Worm (Caenorhabditis elegans) whole organism, early embryonic: Measurements from ENCODE around the gene mdt-17.

ENCODE experiments used
- B0310.2 ChIP-seq: sonication (generic microtip); optimal IDR thresholded peaks from 2 replicates; lab custom pipeline; 2016; ENCODE audit warnings: mild to moderate bottlenecking, missing genetic modification characterization, missing compliant biosample characterization
- F13C5.2 ChIP-seq: sonication (generic microtip); optimal IDR thresholded peaks from 2 replicates; lab custom pipeline; 2017; ENCODE audit warnings: mild to moderate bottlenecking, missing genetic modification characterization, inconsistent platforms, missing compliant biosample characterization
- aly-1 ChIP-seq: sonication (generic microtip); optimal IDR thresholded peaks from 2 replicates; lab custom pipeline; 2016; ENCODE audit warnings: missing genetic modification characterization, missing compliant biosample characterization
- ama-1 ChIP-seq: fragments of 150-350 bp; optimal IDR thresholded peaks from 2 replicates; lab custom pipeline; 2014
- ceh-13 ChIP-seq: fragments of 200-800 bp; sonication (Bioruptor generic); optimal IDR thresholded peaks from 2 replicates; lab custom pipeline; 2018; ENCODE audit warnings: mild to moderate bottlenecking, missing genetic modification characterization, missing compliant biosample characterization
- ceh-36 ChIP-seq: sonication (generic microtip); optimal IDR thresholded peaks from 2 replicates; lab custom pipeline; 2016; ENCODE audit warnings: missing genetic modification characterization, inconsistent platforms, missing compliant biosample characterization
- ets-7 ChIP-seq: sonication (generic microtip); optimal IDR thresholded peaks from 2 replicates; lab custom pipeline; 2016; ENCODE audit warnings: missing genotype, missing genetic modification characterization, missing compliant biosample characterization
- flt-1 ChIP-seq: fragments of 200-800 bp; sonication (Bioruptor generic); IDR thresholded peaks from 2 replicates; pipeline ENCODE4 v1.3.6; 2022; ENCODE audit warnings: missing genetic modification characterization, missing compliant biosample characterization
- hmbx-1 ChIP-seq: sonication (generic microtip); optimal IDR thresholded peaks from 2 replicates; lab custom pipeline; 2016; ENCODE audit warnings: mild to moderate bottlenecking, missing genetic modification characterization, missing compliant biosample characterization
- hmg-4 ChIP-seq: fragments of 200-800 bp; sonication (Bioruptor generic); optimal IDR thresholded peaks from 2 replicates; lab custom pipeline; 2018; ENCODE audit warnings: mild to moderate bottlenecking, missing genetic modification characterization, missing compliant biosample characterization
- hnd-1 ChIP-seq: sonication (generic microtip); optimal IDR thresholded peaks from 2 replicates; lab custom pipeline; 2016; ENCODE audit warnings: missing genetic modification characterization, missing compliant biosample characterization
- pes-1 ChIP-seq: fragments of 200-800 bp; sonication (Bioruptor generic); IDR thresholded peaks from 2 replicates; pipeline ENCODE4 v1.3.6; 2022; ENCODE audit warnings: missing genetic modification reagents, missing genetic modification characterization, missing compliant biosample characterization
- scrt-1 ChIP-seq: fragments of 200-800 bp; sonication (Bioruptor generic); IDR thresholded peaks from 2 replicates; pipeline ENCODE4 v1.3.6; 2022; ENCODE audit warnings: missing genetic modification characterization, missing compliant biosample characterization
- sea-1 ChIP-seq: fragments of 200-800 bp; sonication (Bioruptor generic); conservative IDR thresholded peaks from 2 replicates; pipeline ENCODE4 v1.3.6; 2022; ENCODE audit warnings: missing genetic modification characterization, missing compliant biosample characterization
- tbx-11 ChIP-seq: fragments of 200-800 bp; sonication (Bioruptor generic); IDR thresholded peaks from 2 replicates; pipeline ENCODE4 v1.3.6; 2022; ENCODE audit warnings: missing genetic modification characterization, missing compliant biosample characterization
- tbx-37 ChIP-seq: fragments of 200-800 bp; sonication (Bioruptor generic); conservative IDR thresholded peaks from 2 replicates; pipeline ENCODE4 v1.3.6; 2022; ENCODE audit warnings: missing genetic modification reagents, missing genetic modification characterization, missing compliant biosample characterization
- tra-4 ChIP-seq: sonication (generic microtip); optimal IDR thresholded peaks from 2 replicates; lab custom pipeline; 2017; ENCODE audit warnings: missing genetic modification characterization, missing compliant biosample characterization

mdt-17 gene

DNA sequence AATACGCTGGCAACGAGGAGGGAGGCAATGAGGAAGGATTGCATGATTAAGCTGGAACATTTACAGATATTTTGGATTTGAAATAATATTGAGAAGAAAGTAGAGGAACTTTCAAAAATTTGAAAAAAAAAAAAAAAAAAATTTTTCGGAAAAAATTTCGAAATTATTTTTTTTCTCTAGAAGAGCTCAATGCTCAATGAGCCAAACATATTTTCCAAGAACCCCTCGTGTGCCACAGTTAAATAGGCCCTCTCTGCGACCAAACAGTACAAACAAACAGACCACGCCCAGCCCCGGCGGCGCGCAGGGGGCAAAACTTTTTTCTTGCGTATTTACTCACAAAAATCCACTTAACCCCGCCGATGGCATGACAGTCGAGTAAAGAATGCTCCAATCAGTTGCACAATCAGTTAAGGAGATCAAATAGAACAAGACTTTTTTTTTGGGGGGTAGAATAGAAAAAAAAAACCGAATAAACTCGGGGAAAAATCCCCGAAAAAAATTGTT lies 12.8 kb upstream of the mdt-17 start, which contains the start of gene pqn-94:
TSS of gene pqn-94 (minus strand) at position 51 of the 507 bp plus-strand sequence.
- TF ChIP-seq hnd-1 (tag; lab: Kevin White, UChicago) (no peak), tra-4 (tag; lab: Kevin White, UChicago) (no peak), B0310.2 (tag; lab: Kevin White, UChicago) (no peak), tbx-37 (GFP tag; lab: Robert Waterston, UW) (no peak), tbx-11 (no peak), ama-1 (no peak), scrt-1 (GFP tag; lab: Robert Waterston, UW) (no peak), aly-1 (tag; lab: Kevin White, UChicago) (no peak), ets-7 (tag; lab: Kevin White, UChicago) (no peak), sea-1 (GFP tag; lab: Robert Waterston, UW) (no peak), ceh-36 (tag; lab: Kevin White, UChicago) (no peak), flt-1 (GFP tag; lab: Robert Waterston, UW) (no peak), F13C5.2 (tag; lab: Kevin White, UChicago) (no peak), ceh-13 (GFP tag; lab: Kevin White, UChicago) (no peak), hmbx-1 (tag; lab: Kevin White, UChicago) (no peak), hmg-4 (GFP tag; lab: Kevin White, UChicago) (no peak), pes-1 (no peak)

- no peak for TF ChIP-seq B0310.2 (tag; lab: Kevin White, UChicago)
- no peak for TF ChIP-seq hmbx-1 (tag; lab: Kevin White, UChicago)
- TF ChIP-seq tra-4 (tag; lab: Kevin White, UChicago) = no peak
- no peak for TF ChIP-seq scrt-1 (GFP tag; lab: Robert Waterston, UW)
- no peak for TF ChIP-seq tbx-11
- TF ChIP-seq sea-1 (GFP tag; lab: Robert Waterston, UW) = no peak
- TF ChIP-seq ama-1 = no peak
- TF ChIP-seq hnd-1 (tag; lab: Kevin White, UChicago) = no peak
- no peak for TF ChIP-seq hmg-4 (GFP tag; lab: Kevin White, UChicago)
- no peak for TF ChIP-seq ceh-36 (tag; lab: Kevin White, UChicago)
- TF ChIP-seq flt-1 (GFP tag; lab: Robert Waterston, UW) = no peak
- no peak for TF ChIP-seq aly-1 (tag; lab: Kevin White, UChicago)
- TF ChIP-seq ets-7 (tag; lab: Kevin White, UChicago) = no peak
These were observed 12.3 kb upstream of the mdt-17 start for ce11 chrV:20279309-20279708.

DNA sequence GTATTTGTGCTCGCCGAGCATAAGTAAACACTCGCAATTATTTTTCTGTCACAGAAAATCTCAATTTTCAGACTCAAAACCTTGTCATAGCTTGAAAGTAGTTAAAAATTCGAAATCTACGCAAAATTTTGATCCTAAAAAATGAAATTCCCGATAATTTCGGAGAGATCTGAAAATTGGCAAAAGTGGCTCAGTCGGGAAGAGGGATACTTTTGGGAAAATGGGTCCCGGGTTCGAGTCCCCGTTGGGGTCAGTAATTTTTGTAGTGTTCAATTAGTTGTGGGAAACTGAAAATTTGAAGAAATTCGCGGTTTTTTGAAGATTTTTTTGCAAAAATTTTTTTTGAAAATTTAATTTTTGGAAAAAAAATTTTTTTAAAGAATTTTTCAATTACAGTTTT lies 9.9 kb upstream of the mdt-17 start:
- TF ChIP-seq scrt-1 (GFP tag; lab: Robert Waterston, UW) (no peak), tbx-11 (no peak), hmbx-1 (tag; lab: Kevin White, UChicago) (no peak), ceh-13 (GFP tag; lab: Kevin White, UChicago) (no peak), sea-1 (GFP tag; lab: Robert Waterston, UW) (no peak), ama-1 (no peak), flt-1 (GFP tag; lab: Robert Waterston, UW) (no peak), tbx-37 (GFP tag; lab: Robert Waterston, UW) (no peak), aly-1 (tag; lab: Kevin White, UChicago) (no peak), F13C5.2 (tag; lab: Kevin White, UChicago) (no peak), B0310.2 (tag; lab: Kevin White, UChicago) (no peak), tra-4 (tag; lab: Kevin White, UChicago) (no peak), ets-7 (tag; lab: Kevin White, UChicago) (no peak), hmg-4 (GFP tag; lab: Kevin White, UChicago) (no peak), ceh-36 (tag; lab: Kevin White, UChicago) (no peak), pes-1 (no peak), hnd-1 (tag; lab: Kevin White, UChicago) (no peak)

- TF ChIP-seq pes-1 (no peak), ama-1 (no peak), ets-7 (tag; lab: Kevin White, UChicago) (no peak), tbx-37 (GFP tag; lab: Robert Waterston, UW) (no peak), hmbx-1 (tag; lab: Kevin White, UChicago) (no peak)
These were observed 2.7 kb upstream of the mdt-17 start, which contains the start of the genes prmt-1 and cdkr-3 for ce11 chrV:20269661-20270137. Gene prmt-1 (minus strand): TSS chrV:20269711. Gene cdkr-3 (plus strand): TSS chrV:20270107.

DNA sequence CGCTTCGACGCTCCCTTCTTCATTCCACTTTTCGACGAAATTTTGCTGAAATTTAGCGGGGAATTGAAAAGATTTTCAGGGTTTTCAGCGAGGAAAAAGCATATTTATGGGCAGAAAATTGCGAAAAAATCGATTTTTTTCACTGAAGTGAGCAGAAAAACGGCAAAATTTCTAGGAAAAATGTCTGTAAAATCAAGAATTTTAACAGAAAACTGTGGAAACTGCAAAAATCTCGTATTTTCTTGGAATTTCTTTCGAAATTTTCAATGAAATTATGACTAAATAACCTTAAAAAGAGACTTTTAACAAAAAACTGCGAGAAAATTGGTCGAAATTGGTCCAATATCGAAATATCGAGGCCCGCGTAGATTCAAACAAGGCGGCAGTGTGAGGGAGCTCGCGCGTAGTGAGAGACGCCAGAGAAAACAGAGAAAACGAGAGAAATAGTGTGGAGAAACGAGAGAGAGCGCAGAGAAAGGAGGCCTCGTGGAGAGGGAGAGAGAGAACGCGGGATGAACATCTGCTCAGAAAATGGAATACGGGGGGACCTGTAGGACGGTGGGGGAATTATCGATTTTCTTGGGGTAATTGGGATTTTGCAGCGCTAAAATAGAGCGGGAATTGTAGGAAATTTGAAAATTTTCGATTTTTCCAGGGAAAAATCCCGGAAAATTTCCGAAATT lies 17.5 kb downstream of the mdt-17 start, which contains the start of gene swsn-1:
TSS of gene swsn-1 (minus strand) at position 51 of the 683 bp plus-strand sequence.
- TF ChIP-seq flt-1 (GFP tag; lab: Robert Waterston, UW) (no peak), pes-1 (no peak), ama-1 (no peak), sea-1 (GFP tag; lab: Robert Waterston, UW) (no peak), ceh-13 (GFP tag; lab: Kevin White, UChicago) (no peak), tbx-11 (no peak), hnd-1 (tag; lab: Kevin White, UChicago) (no peak), hmg-4 (GFP tag; lab: Kevin White, UChicago) (no peak), B0310.2 (tag; lab: Kevin White, UChicago) (no peak), scrt-1 (GFP tag; lab: Robert Waterston, UW) (no peak), F13C5.2 (tag; lab: Kevin White, UChicago) (no peak), hmbx-1 (tag; lab: Kevin White, UChicago) (no peak)

- no peak for TF ChIP-seq aly-1 (tag; lab: Kevin White, UChicago)
- TF ChIP-seq pes-1 = 0 out of 2 replicates have a peak, but pooled peaks have one; percentile 30
These were observed 25.7 kb downstream of the mdt-17 start for ce11 chrV:20241243-20241862.
